Worm (Caenorhabditis elegans): Measurements from ENCODE around the gene mdh-2.

- TF ChIP-seq ceh-40 (GFP tag; IDR thresholded peaks at IDR 0.05) = no peak
- no peak for TF ChIP-seq xnd-1 (tag; optimal IDR thresholded peaks at IDR 0.05)
- TF ChIP-seq sea-2 (GFP tag; IDR thresholded peaks at IDR 0.05) = no peak
- no peak for TF ChIP-seq akir-1 (GFP tag; optimal IDR thresholded peaks at IDR 0.05)
- TF ChIP-seq dpl-1 (GFP tag; optimal IDR thresholded peaks at IDR 0.05) = no peak
- TF ChIP-seq him-1 (tag; optimal IDR thresholded peaks at IDR 0.05) = no peak
- TF ChIP-seq rpc-1 (optimal IDR thresholded peaks at IDR 0.05) = no peak
- TF ChIP-seq rpc-1 (tag; optimal IDR thresholded peaks at IDR 0.05) = no peak
- TF ChIP-seq lin-26 (GFP tag; IDR thresholded peaks at IDR 0.05) = no peak
- no peak for TF ChIP-seq B0261.1 (tag; optimal IDR thresholded peaks at IDR 0.05)
- no peak for TF ChIP-seq snpc-4 (GFP tag; optimal IDR thresholded peaks at IDR 0.05)
- TF ChIP-seq snpc-4 (tag; optimal IDR thresholded peaks at IDR 0.05) = no peak
- TF ChIP-seq attf-3 (GFP tag; conservative IDR thresholded peaks at IDR 0.05) = no peak
Measured at ce11 chrIII:6655830-6656229, 47.9 kb upstream of the mdh-2 start.

All from whole organism, young adult.